Fruit fly (Drosophila melanogaster): ENCODE measurements around the gene kipf.

kipf gene

DNA sequence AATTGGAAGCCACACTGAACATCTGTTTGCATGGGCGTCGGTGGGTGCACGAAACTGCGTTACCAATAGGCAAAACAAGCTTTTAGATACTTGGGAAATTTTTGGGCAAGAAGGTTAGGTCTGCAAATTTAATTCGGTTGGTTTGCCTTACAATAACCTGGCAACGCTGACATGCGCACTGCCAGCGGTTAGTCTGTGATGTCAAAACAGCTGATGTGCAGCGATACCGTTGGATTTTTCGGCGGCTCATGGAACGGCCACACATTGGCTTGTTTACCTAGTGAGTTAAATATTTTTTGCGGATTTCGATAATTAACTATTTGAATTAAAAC lies 26.8 kb upstream of the kipf start, which contains the start of gene ArgRS-m (continued):
- TF ChIP-seq CG4820 (GFP tag; optimal IDR thresholded peaks at IDR 0.05) = no peak
- TF ChIP-seq ato (GFP tag; IDR thresholded peaks at IDR 0.05; ENCODE audit: partially characterized antibody) = 0 out of 2 replicates have a peak, but pooled peaks have one; percentile 8
- 0 out of 3 replicates have a peak, but pooled peaks have one; percentile 32 for TF ChIP-seq knrl (GFP tag; IDR thresholded peaks at IDR 0.05; ENCODE audit: partially characterized antibody)
- TF ChIP-seq Adf1 (GFP tag; IDR thresholded peaks at IDR 0.05) = peak; percentile 23; the same call in 1 of the 2 replicates
- TF ChIP-seq CG13287 (GFP tag; IDR thresholded peaks at IDR 0.05; ENCODE audit: partially characterized antibody) = peak; percentile 65
- no peak for TF ChIP-seq Hmx (GFP tag; optimal IDR thresholded peaks at IDR 0.05)
- TF ChIP-seq Rfx (GFP tag; IDR thresholded peaks at IDR 0.05) = peak; percentile 84
- TF ChIP-seq zen (tag; optimal IDR thresholded peaks at IDR 0.05) = peak; percentile 2
- no peak for TF ChIP-seq run (tag; optimal IDR thresholded peaks at IDR 0.05)
- TF ChIP-seq Spps (tag; optimal IDR thresholded peaks at IDR 0.05) = no peak
- TF ChIP-seq CG14014 (GFP tag; IDR thresholded peaks at IDR 0.05) = peak; percentile 67
- peak; percentile 54 for TF ChIP-seq Lhr (GFP tag; optimal IDR thresholded peaks at IDR 0.05)
- peak; percentile 23 for TF ChIP-seq CG18011 (GFP tag; optimal IDR thresholded peaks at IDR 0.05)
- no peak for TF ChIP-seq CG30431 (GFP tag; optimal IDR thresholded peaks at IDR 0.05)
- peak; percentile 49 for TF ChIP-seq Meics (GFP tag; optimal IDR thresholded peaks at IDR 0.05)
- TF ChIP-seq Stat92E (GFP tag; optimal IDR thresholded peaks at IDR 0.05) = peak in 1 of 3 experiments; percentile 10
- TF ChIP-seq zfh1 (GFP tag; IDR thresholded peaks at IDR 0.05) = no peak
- peak; percentile 66 for TF ChIP-seq CG9609 (GFP tag; optimal IDR thresholded peaks at IDR 0.05)
- TF ChIP-seq grn (GFP tag; optimal IDR thresholded peaks at IDR 0.05) = no peak
- TF ChIP-seq CG2875 (GFP tag; optimal IDR thresholded peaks at IDR 0.05) = no peak
- peak; percentile 60 for TF ChIP-seq Myb (GFP tag; optimal IDR thresholded peaks at IDR 0.05)
- TF ChIP-seq CG11398 (GFP tag; optimal IDR thresholded peaks at IDR 0.05) = peak; percentile 5
- no peak for TF ChIP-seq slou (GFP tag; optimal IDR thresholded peaks at IDR 0.05)
- TF ChIP-seq CG18599 (GFP tag; optimal IDR thresholded peaks at IDR 0.05) = peak; percentile 75
- TF ChIP-seq ken (GFP tag; IDR thresholded peaks at IDR 0.05) = no peak
- TF ChIP-seq D19A (tag; optimal IDR thresholded peaks at IDR 0.05) = no peak
- no peak; the same call in 2 of the 3 replicates for TF ChIP-seq CG17361 (GFP tag; IDR thresholded peaks at IDR 0.05)
- peak; percentile 48 for TF ChIP-seq CoRest (tag; optimal IDR thresholded peaks at IDR 0.05)
- TF ChIP-seq CG2116 (GFP tag; optimal IDR thresholded peaks at IDR 0.05) = peak; percentile 49
- TF ChIP-seq oc (tag; optimal IDR thresholded peaks at IDR 0.05) = no peak
- TF ChIP-seq Chrac-16 (GFP tag; optimal IDR thresholded peaks at IDR 0.05) = peak; percentile 7
- peak; percentile 34; the same call in 1 of the 3 replicates for TF ChIP-seq Opbp (GFP tag; IDR thresholded peaks at IDR 0.05; ENCODE audit: partially characterized antibody)
- peak; percentile 73 for TF ChIP-seq CG7786 (GFP tag; optimal IDR thresholded peaks at IDR 0.05)
- no peak for TF ChIP-seq Neu2 (GFP tag; optimal IDR thresholded peaks at IDR 0.05; ENCODE audit: borderline replicate concordance)
- no peak for TF ChIP-seq CG6813 (GFP tag; optimal IDR thresholded peaks at IDR 0.05)
- TF ChIP-seq Ets65A (GFP tag) = peak; percentile 34
- TF ChIP-seq Ptx1 (GFP tag; IDR thresholded peaks at IDR 0.05) = peak; percentile 41; the same call in 1 of the 2 replicates
- TF ChIP-seq CG33213 (GFP tag; optimal IDR thresholded peaks at IDR 0.05) = peak; percentile 35
- no peak for TF ChIP-seq CG1832 (GFP tag; optimal IDR thresholded peaks at IDR 0.05)
- no peak for TF ChIP-seq Lpt (GFP tag; optimal IDR thresholded peaks at IDR 0.05)
- peak; percentile 85 for TF ChIP-seq CG9797 (GFP tag; optimal IDR thresholded peaks at IDR 0.05)
- TF ChIP-seq gem (tag; optimal IDR thresholded peaks at IDR 0.05) = peak; percentile 58
- TF ChIP-seq Poxn (GFP tag; IDR thresholded peaks at IDR 0.05) = no peak
- peak; percentile 44 for TF ChIP-seq H2.0 (GFP tag; IDR thresholded peaks at IDR 0.05)
- TF ChIP-seq CG12942 (GFP tag; optimal IDR thresholded peaks at IDR 0.05) = peak; percentile 33
- peak; percentile 37 for TF ChIP-seq CG13424 (tag; optimal IDR thresholded peaks at IDR 0.05)
- peak; percentile 23 for TF ChIP-seq Six4 (GFP tag; optimal IDR thresholded peaks at IDR 0.05)
- TF ChIP-seq phol (tag; optimal IDR thresholded peaks at IDR 0.05) = peak; percentile 38
- TF ChIP-seq odd (GFP tag; optimal IDR thresholded peaks at IDR 0.05) = no peak
- no peak for TF ChIP-seq exex (tag; optimal IDR thresholded peaks at IDR 0.05)
